Worm (Caenorhabditis elegans): ENCODE results near the gene Y67D8B.5.

Gene Y67D8B.5

DNA sequence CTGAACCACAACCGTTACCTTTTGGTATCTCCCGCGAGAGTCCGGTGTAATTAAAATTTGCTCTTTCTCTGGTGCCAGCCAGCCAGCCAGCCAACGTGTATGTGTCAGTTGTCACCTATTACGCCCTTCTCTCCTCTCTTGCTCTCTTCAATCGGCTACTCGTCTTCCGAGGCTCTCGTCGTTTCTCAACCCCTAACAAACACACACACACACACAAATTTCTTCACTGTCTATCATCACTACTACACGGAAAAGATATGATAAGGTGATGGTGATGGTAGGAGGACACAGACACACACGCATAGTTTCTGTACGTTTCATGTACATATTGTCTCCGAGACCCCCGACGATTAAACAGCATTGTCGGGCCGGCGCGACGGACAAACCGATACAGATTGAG lies 29.5 kb downstream of the Y67D8B.5 start (continued):
- TF ChIP-seq ceh-48 (tag; optimal IDR thresholded peaks at IDR 0.05) (no peak), ref-2 (tag; optimal IDR thresholded peaks at IDR 0.05) (no peak)

DNA sequence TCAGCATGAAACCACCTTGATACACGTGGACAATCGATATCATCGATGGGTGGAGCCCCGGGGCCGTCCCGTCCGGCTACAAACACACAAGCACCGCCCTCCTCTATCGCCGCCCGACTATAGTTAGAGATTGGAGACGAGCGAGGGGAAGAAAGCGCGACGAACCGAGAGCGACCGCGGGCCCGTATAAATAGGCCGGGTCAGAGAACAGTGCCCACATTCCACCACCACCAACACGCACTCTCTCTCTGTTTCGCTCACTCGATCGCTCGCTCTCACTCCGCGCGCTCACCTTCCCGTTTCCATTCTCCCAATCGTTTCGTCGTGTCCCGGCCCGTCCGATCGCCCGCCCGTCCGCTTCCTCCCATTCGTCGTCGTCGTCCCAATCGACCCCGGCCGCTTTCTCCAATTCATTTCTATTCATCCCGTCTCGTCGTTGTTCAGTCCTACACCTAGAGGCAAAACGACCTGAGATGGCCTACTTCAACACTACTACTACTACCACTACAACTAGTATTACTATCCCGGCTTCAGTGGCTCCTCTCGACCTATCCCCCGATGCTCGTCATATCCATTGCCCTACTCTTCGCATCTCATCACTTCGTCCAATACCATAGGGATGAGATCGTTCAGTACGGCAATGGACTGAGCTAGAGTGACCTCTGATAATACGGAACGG lies 30.7 kb downstream of the Y67D8B.5 start:
- TF ChIP-seq ceh-31 (tag; optimal IDR thresholded peaks at IDR 0.05), result peak; percentile 53
- no peak for TF ChIP-seq K02D7.2 (tag; optimal IDR thresholded peaks at IDR 0.05)
- TF ChIP-seq nhr-11 (tag; optimal IDR thresholded peaks at IDR 0.05), result no peak
- TF ChIP-seq ceh-24 (tag; optimal IDR thresholded peaks at IDR 0.05), result peak; percentile 29
- peak; percentile 8 for TF ChIP-seq ets-4 (tag; optimal IDR thresholded peaks at IDR 0.05)
- TF ChIP-seq unc-86 (tag; optimal IDR thresholded peaks at IDR 0.05), result no peak
- peak; percentile 66 for TF ChIP-seq nfya-1 (tag; optimal IDR thresholded peaks at IDR 0.05)
- peak; percentile 46 for TF ChIP-seq K09A11.1 (tag; optimal IDR thresholded peaks at IDR 0.05; ENCODE audit: insufficient read depth)
- TF ChIP-seq hlh-6 (tag; optimal IDR thresholded peaks at IDR 0.05), result peak; percentile 67
- no peak for TF ChIP-seq ceh-9 (tag; optimal IDR thresholded peaks at IDR 0.05)
- no peak for TF ChIP-seq ceh-48 (tag; optimal IDR thresholded peaks at IDR 0.05)
- no peak for TF ChIP-seq ceh-19 (GFP tag; optimal IDR thresholded peaks at IDR 0.05)
- no peak; the same call in 1 of the 2 replicates for TF ChIP-seq ceh-45 (GFP tag; IDR thresholded peaks at IDR 0.05)
- no peak for TF ChIP-seq npax-4 (tag; optimal IDR thresholded peaks at IDR 0.05)
- TF ChIP-seq ceh-30 (tag; optimal IDR thresholded peaks at IDR 0.05), result peak; percentile 9
- TF ChIP-seq pax-1 (tag; optimal IDR thresholded peaks at IDR 0.05), result no peak
- TF ChIP-seq pag-3 (tag; optimal IDR thresholded peaks at IDR 0.05; ENCODE audit: borderline replicate concordance), result no peak
- no peak for TF ChIP-seq lim-6 (tag; optimal IDR thresholded peaks at IDR 0.05)
- peak; percentile 76 for TF ChIP-seq ref-2 (tag; optimal IDR thresholded peaks at IDR 0.05)
- TF ChIP-seq unc-42 (tag; optimal IDR thresholded peaks at IDR 0.05), result no peak
- TF ChIP-seq tbx-2 (tag; optimal IDR thresholded peaks at IDR 0.05), result peak; percentile 68
- no peak for TF ChIP-seq ceh-22 (tag; optimal IDR thresholded peaks at IDR 0.05)
- peak; percentile 98 for TF ChIP-seq ama-1 (optimal IDR thresholded peaks at IDR 0.05)
- no peak for TF ChIP-seq elt-4 (tag; optimal IDR thresholded peaks at IDR 0.05)
- TF ChIP-seq ztf-16 (tag; optimal IDR thresholded peaks at IDR 0.05), result no peak
- peak; percentile 45 for TF ChIP-seq madf-2 (tag; optimal IDR thresholded peaks at IDR 0.05)
- peak; percentile 32 for TF ChIP-seq nhr-232 (tag; optimal IDR thresholded peaks at IDR 0.05)
- peak; percentile 57 for TF ChIP-seq sdc-2 (tag; optimal IDR thresholded peaks at IDR 0.05)
- no peak for TF ChIP-seq pqm-1 (tag; optimal IDR thresholded peaks at IDR 0.05)
- no peak for TF ChIP-seq fkh-10 (GFP tag; optimal IDR thresholded peaks at IDR 0.05)
- peak; percentile 49 for TF ChIP-seq C08G9.2 (tag; optimal IDR thresholded peaks at IDR 0.05)
- peak; percentile 51 for TF ChIP-seq tbx-7 (tag; optimal IDR thresholded peaks at IDR 0.05)
- TF ChIP-seq hlh-13 (GFP tag; optimal IDR thresholded peaks at IDR 0.05), result peak; percentile 36
- TF ChIP-seq ahr-1 (tag; optimal IDR thresholded peaks at IDR 0.05), result no peak
- peak; percentile 26 for TF ChIP-seq odd-2 (tag; optimal IDR thresholded peaks at IDR 0.05)
- TF ChIP-seq unc-3 (GFP tag; conservative IDR thresholded peaks at IDR 0.05), result no peak
- TF ChIP-seq unc-3 (tag; optimal IDR thresholded peaks at IDR 0.05), result no peak
- TF ChIP-seq ttx-3 (tag; optimal IDR thresholded peaks at IDR 0.05), result no peak
- no peak for TF ChIP-seq fax-1 (tag; optimal IDR thresholded peaks at IDR 0.05)
- peak; percentile 36 for TF ChIP-seq C38D4.7 (GFP tag; optimal IDR thresholded peaks at IDR 0.05)
- TF ChIP-seq rnt-1 (tag; optimal IDR thresholded peaks at IDR 0.05), result peak; percentile 86
- TF ChIP-seq hlh-8 (tag; optimal IDR thresholded peaks at IDR 0.05), result no peak
- peak; percentile 54 for TF ChIP-seq fkh-6 (tag; optimal IDR thresholded peaks at IDR 0.05)
- no peak for TF ChIP-seq dve-1 (tag; optimal IDR thresholded peaks at IDR 0.05)
- no peak for TF ChIP-seq mec-3 (tag; optimal IDR thresholded peaks at IDR 0.05; ENCODE audit: borderline replicate concordance)
- TF ChIP-seq sox-2 (GFP tag; IDR thresholded peaks at IDR 0.05), result peak; percentile 53
- TF ChIP-seq pat-9 (tag; optimal IDR thresholded peaks at IDR 0.05), result no peak
- no peak for TF ChIP-seq sox-4 (tag; optimal IDR thresholded peaks at IDR 0.05)
- peak; percentile 51 for TF ChIP-seq ceh-6 (GFP tag; optimal IDR thresholded peaks at IDR 0.05)
- TF ChIP-seq syd-9 (tag; optimal IDR thresholded peaks at IDR 0.05), result peak; percentile 35
